In the genomic region with DNA sequence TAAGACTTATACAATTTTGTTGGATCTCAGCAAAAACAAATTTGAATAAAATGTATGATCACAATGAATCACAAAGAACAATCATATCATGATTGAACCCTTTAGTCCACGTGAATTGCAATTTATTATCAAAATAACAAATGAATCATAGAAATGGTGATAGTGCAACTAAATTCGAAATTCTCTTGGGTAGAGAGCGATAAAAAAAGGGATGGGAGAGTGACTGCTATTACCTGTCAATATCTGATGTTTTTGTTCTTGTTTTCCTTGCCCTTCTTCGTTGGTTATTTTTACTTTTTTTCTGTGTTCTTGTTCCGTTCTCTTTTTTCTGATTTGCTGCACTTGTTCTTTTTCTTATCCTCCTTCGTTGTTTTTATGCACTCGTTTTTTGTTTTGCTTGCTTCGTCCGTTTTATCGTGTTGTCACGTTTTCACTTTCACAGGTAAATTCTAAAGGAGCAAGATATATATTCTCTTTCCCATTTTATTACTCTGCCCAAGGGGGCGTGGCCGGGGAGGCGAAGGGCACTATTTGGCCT, we compare ENCODE assay signal across 2 fruit fly cellular contexts.
A peak's percentile ranks its signal among the peaks of the same experiment; 100 is the strongest.
TF ChIP-seq lines count a peak whose summit lies in the region.

No protein-coding gene starts in this region.

TF ChIP-seq in whole organism, embryonic, 481 proteins besides CTCF, POLR2A, EP300 and RAD21 (continued from another document):
- TF ChIP-seq CG7786 (GFP tag; optimal IDR thresholded peaks at IDR 0.05; lab: Kevin White, UChicago) (no peak), cwo (GFP tag; optimal IDR thresholded peaks at IDR 0.05; lab: Kevin White, UChicago) (no peak), CG3065 (GFP tag; optimal IDR thresholded peaks at IDR 0.05; lab: Kevin White, UChicago) (peak; percentile 65), CG14710 (tag; optimal IDR thresholded peaks at IDR 0.05; lab: Kevin White, UChicago) (no peak), br (optimal IDR thresholded peaks at IDR 0.05; lab: Kevin White, UChicago) (no peak), CG9817 (tag; optimal IDR thresholded peaks at IDR 0.05; lab: Kevin White, UChicago) (no peak), CG31224 (GFP tag; IDR thresholded peaks at IDR 0.05; lab: Robert Waterston, UW) (no peak), amos (GFP tag; IDR thresholded peaks at IDR 0.05; lab: Robert Waterston, UW; ENCODE audit: partially characterized antibody) (no peak), CG15479 (GFP tag; optimal IDR thresholded peaks at IDR 0.05; lab: Kevin White, UChicago) (peak; percentile 54), Blimp-1 (GFP tag; optimal IDR thresholded peaks at IDR 0.05; lab: Kevin White, UChicago) (peak; percentile 23), kay (GFP tag; optimal IDR thresholded peaks at IDR 0.05; lab: Kevin White, UChicago) (no peak), Trl (optimal IDR thresholded peaks at IDR 0.05; lab: Kevin White, UChicago) (peak in 1 of 2 experiments; percentile 18), Trl (GFP tag; optimal IDR thresholded peaks at IDR 0.05; lab: Kevin White, UChicago) (no peak), Chrac-16 (GFP tag; optimal IDR thresholded peaks at IDR 0.05; lab: Kevin White, UChicago) (no peak), CG13775 (GFP tag; optimal IDR thresholded peaks at IDR 0.05; lab: Kevin White, UChicago) (no peak), CG2202 (tag; optimal IDR thresholded peaks at IDR 0.05; lab: Kevin White, UChicago) (no peak), CG12219 (GFP tag; optimal IDR thresholded peaks at IDR 0.05; lab: Kevin White, UChicago) (no peak), CG9797 (GFP tag; optimal IDR thresholded peaks at IDR 0.05; lab: Kevin White, UChicago) (no peak)

TF ChIP-seq in whole organism, prepupa, 60 proteins besides CTCF, POLR2A, EP300 and RAD21 (continued from another document):
- TF ChIP-seq vri (GFP tag; optimal IDR thresholded peaks at IDR 0.05; lab: Kevin White, UChicago) (no peak), pdm3 (GFP tag; optimal IDR thresholded peaks at IDR 0.05; lab: Kevin White, UChicago) (no peak), cyc (GFP tag; optimal IDR thresholded peaks at IDR 0.05; lab: Kevin White, UChicago) (no peak), fkh (GFP tag; optimal IDR thresholded peaks at IDR 0.05; lab: Kevin White, UChicago) (no peak), CG11294 (GFP tag; IDR thresholded peaks at IDR 0.05; lab: Robert Waterston, UW) (no peak), Sox102F (GFP tag; optimal IDR thresholded peaks at IDR 0.05; lab: Kevin White, UChicago) (no peak), CG10669 (GFP tag; optimal IDR thresholded peaks at IDR 0.05; lab: Kevin White, UChicago) (peak; percentile 68), acj6 (GFP tag; optimal IDR thresholded peaks at IDR 0.05; lab: Kevin White, UChicago) (no peak), CG8119 (GFP tag; IDR thresholded peaks at IDR 0.05; lab: Robert Waterston, UW) (no peak), spab (GFP tag; optimal IDR thresholded peaks at IDR 0.05; lab: Kevin White, UChicago) (peak; percentile 76), salr (GFP tag; optimal IDR thresholded peaks at IDR 0.05; lab: Kevin White, UChicago) (peak in 1 of 2 experiments; percentile 21), CG11902 (GFP tag; optimal IDR thresholded peaks at IDR 0.05; lab: Kevin White, UChicago) (no peak), CG7368 (GFP tag; optimal IDR thresholded peaks at IDR 0.05; lab: Kevin White, UChicago) (no peak), Ets21C (GFP tag; optimal IDR thresholded peaks at IDR 0.05; lab: Kevin White, UChicago) (no peak), Hr38 (GFP tag; optimal IDR thresholded peaks at IDR 0.05; lab: Kevin White, UChicago) (no peak), Eip93F (GFP tag; optimal IDR thresholded peaks at IDR 0.05; lab: Kevin White, UChicago) (no peak), dsx (GFP tag; optimal IDR thresholded peaks at IDR 0.05; lab: Kevin White, UChicago; ENCODE audit: poor library complexity, severe bottlenecking) (peak; percentile 68), Hr39 (GFP tag; optimal IDR thresholded peaks at IDR 0.05; lab: Kevin White, UChicago) (no peak), Met (GFP tag; optimal IDR thresholded peaks at IDR 0.05; lab: Kevin White, UChicago) (no peak), CG3032 (tag; optimal IDR thresholded peaks at IDR 0.05; lab: Kevin White, UChicago) (peak; percentile 72), Smox (GFP tag; optimal IDR thresholded peaks at IDR 0.05; lab: Kevin White, UChicago) (no peak), Hr4 (GFP tag; optimal IDR thresholded peaks at IDR 0.05; lab: Kevin White, UChicago) (no peak), net (GFP tag; optimal IDR thresholded peaks at IDR 0.05; lab: Kevin White, UChicago) (no peak), CG3919 (GFP tag; optimal IDR thresholded peaks at IDR 0.05; lab: Kevin White, UChicago) (no peak), Sox14 (GFP tag; optimal IDR thresholded peaks at IDR 0.05; lab: Kevin White, UChicago) (no peak), CG31627 (GFP tag; optimal IDR thresholded peaks at IDR 0.05; lab: Kevin White, UChicago) (no peak), Blimp-1 (GFP tag; optimal IDR thresholded peaks at IDR 0.05; lab: Kevin White, UChicago) (peak; percentile 16), CG10631 (GFP tag; optimal IDR thresholded peaks at IDR 0.05; lab: Kevin White, UChicago) (no peak), fd59A (GFP tag; optimal IDR thresholded peaks at IDR 0.05; lab: Kevin White, UChicago) (no peak), CG34406 (GFP tag; optimal IDR thresholded peaks at IDR 0.05; lab: Kevin White, UChicago) (no peak), CG8632 (GFP tag; optimal IDR thresholded peaks at IDR 0.05; lab: Kevin White, UChicago) (no peak), Ets96B (tag; optimal IDR thresholded peaks at IDR 0.05; lab: Kevin White, UChicago) (peak; percentile 76), achi (GFP tag; optimal IDR thresholded peaks at IDR 0.05; lab: Kevin White, UChicago) (no peak), CG9139 (GFP tag; optimal IDR thresholded peaks at IDR 0.05; lab: Kevin White, UChicago) (peak; percentile 81), CG6854 (GFP tag; optimal IDR thresholded peaks at IDR 0.05; lab: Kevin White, UChicago) (no peak), CG11762 (GFP tag; optimal IDR thresholded peaks at IDR 0.05; lab: Kevin White, UChicago; ENCODE audit: insufficient read depth) (no peak)
